Worm (Caenorhabditis elegans) whole organism, L1 larva: ENCODE measurements around the gene fbxa-210.

Source experiments
- aha-1 ChIP-seq: fragments of 150-350 bp; optimal IDR thresholded peaks from 2 replicates; lab custom pipeline; 2014; ENCODE audit warnings: missing biosample characterization, missing genetic modification characterization
- ceh-82 ChIP-seq, 3 experiments: fragments of 150-350 bp in 1 of 3; sonication (generic microtip) in 2 of 3; optimal IDR thresholded peaks; 2 replicates each; lab custom pipeline; 2014 to 2017; ENCODE audit warnings: missing biosample characterization in 3 of 3, missing genetic modification characterization in 3 of 3
- ets-5 ChIP-seq: fragments of 200-800 bp; sonication (Bioruptor generic); IDR thresholded peaks from 2 replicates; pipeline ENCODE4 v1.3.6; 2022; ENCODE audit warnings: missing genetic modification characterization, missing compliant biosample characterization
- lin-13 ChIP-seq: fragments of 150-350 bp; optimal IDR thresholded peaks from 2 replicates; lab custom pipeline; 2014; ENCODE audit warnings: missing biosample characterization, missing genetic modification reagents, missing genetic modification characterization
- lin-15B ChIP-seq: fragments of 150-350 bp; sonication (generic microtip); optimal IDR thresholded peaks from 3 replicates; lab custom pipeline; 2014; ENCODE audit warnings: missing biosample characterization, missing genetic modification characterization
- lin-39 ChIP-seq: fragments of 150-350 bp; optimal IDR thresholded peaks from 2 replicates; lab custom pipeline; 2014; ENCODE audit warnings: missing biosample characterization, missing genetic modification reagents, missing genetic modification characterization
- pqm-1 ChIP-seq: sonication (generic microtip); optimal IDR thresholded peaks from 3 replicates; lab custom pipeline; 2017; ENCODE audit warnings: missing biosample characterization, missing genetic modification characterization
- snu-23 ChIP-seq: sonication (generic microtip); optimal IDR thresholded peaks from 2 replicates; lab custom pipeline; 2016; ENCODE audit warnings: missing genetic modification characterization, missing compliant biosample characterization
- swsn-7 ChIP-seq: sonication (generic microtip); optimal IDR thresholded peaks from 2 replicates; lab custom pipeline; 2016; ENCODE audit warnings: missing genetic modification characterization, missing compliant biosample characterization
- tbx-2 ChIP-seq: sonication (generic microtip); optimal IDR thresholded peaks from 2 replicates; lab custom pipeline; 2016; ENCODE audit warnings: missing genetic modification characterization, missing compliant biosample characterization
- unc-62 ChIP-seq: fragments of 150-350 bp; optimal IDR thresholded peaks from 2 replicates; lab custom pipeline; 2014; ENCODE audit warnings: missing biosample characterization, missing genetic modification reagents, missing genetic modification characterization
- zag-1 ChIP-seq: fragments of 150-350 bp; optimal IDR thresholded peaks from 2 replicates; lab custom pipeline; 2014; ENCODE audit warnings: missing biosample characterization, missing genetic modification characterization
- ztf-11 ChIP-seq, 2 experiments: sonication (generic microtip); optimal IDR thresholded peaks; 2 replicates each; lab custom pipeline; 2016 to 2017; ENCODE audit warnings: missing genetic modification characterization in 2 of 2, missing biosample characterization in 1 of 2, missing compliant biosample characterization in 1 of 2

- TF ChIP-seq ztf-11 (tag; optimal IDR thresholded peaks at IDR 0.05; lab: Kevin White, UChicago) (no peak), lin-15B (no peak), ceh-82 (tag; optimal IDR thresholded peaks at IDR 0.05; lab: Kevin White, UChicago) (no peak), lin-39 (tag; lab: Kevin White, UChicago) (no peak), lin-13 (GFP tag; lab: Kevin White, UChicago) (no peak), aha-1 (tag; lab: Kevin White, UChicago) (no peak), swsn-7 (tag; lab: Kevin White, UChicago) (no peak), ets-5 (no peak), pqm-1 (tag; lab: Kevin White, UChicago) (no peak), tbx-2 (tag; lab: Kevin White, UChicago) (no peak), snu-23 (GFP tag; lab: Kevin White, UChicago) (no peak), zag-1 (tag; lab: Kevin White, UChicago) (no peak), unc-62 (GFP tag; lab: Kevin White, UChicago) (no peak)
Observed at ce11 chrV:18123639-18124038, 1.5 kb upstream of the fbxa-210 start, which contains the start of gene fbxa-107.
